Worm (Caenorhabditis elegans): ENCODE results near the gene glb-7.

DNA sequence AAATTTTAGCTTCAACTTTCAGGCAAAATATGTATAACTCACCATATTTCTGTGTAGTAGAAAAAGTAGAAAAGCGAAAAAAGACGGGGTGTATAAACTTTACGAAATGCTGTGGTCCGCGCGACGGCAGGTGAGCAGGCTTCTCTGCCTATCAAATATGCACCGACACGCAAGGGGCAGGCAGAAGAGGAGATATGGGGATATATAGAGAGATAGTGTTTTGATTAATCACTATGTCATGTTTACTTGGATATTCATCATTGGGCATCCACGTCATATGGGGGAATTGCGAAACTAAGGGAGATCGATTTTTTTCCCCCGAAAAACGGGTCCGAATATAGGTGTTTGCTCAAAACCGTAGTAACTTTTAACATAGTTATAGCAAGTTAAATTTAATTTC, 36.5 kb downstream of the glb-7 start, which contains the start of gene gcy-37:
- TF ChIP-seq nhr-28 (tag; optimal IDR thresholded peaks at IDR 0.05) (no peak), unc-62 (GFP tag; optimal IDR thresholded peaks at IDR 0.05) (no peak), elt-3 (tag; optimal IDR thresholded peaks at IDR 0.05) (no peak), nhr-237 (tag; optimal IDR thresholded peaks at IDR 0.05) (no peak)
